Fruit fly (Drosophila melanogaster) whole organism, embryonic: Measurements from ENCODE around the gene CG16734.
A peak's percentile ranks its signal among the peaks of the same experiment; 100 is the strongest.

ENCODE experiments used
- Ada2b ChIP-seq: fragments of 200-800 bp; sonication (Bioruptor generic); IDR thresholded peaks from 2 replicates; pipeline ENCODE4 v1.3.6; 2022; ENCODE audit warnings: missing biosample characterization, missing genetic modification characterization
- Aef1 ChIP-seq: fragments of 200-800 bp; sonication (Bioruptor generic); IDR thresholded peaks from 3 replicates; pipeline ENCODE4 v1.3.6; 2022; ENCODE audit warnings: missing biosample characterization, missing genetic modification characterization
- Blimp-1 ChIP-seq: fragments of 200-800 bp; sonication (Bioruptor generic); optimal IDR thresholded peaks from 3 replicates; lab custom pipeline; 2018; ENCODE audit warnings: missing biosample characterization, missing genetic modification characterization, mild to moderate bottlenecking, moderate library complexity, missing genetic modification reagents
- CG10147 ChIP-seq: fragments of 200-800 bp; sonication (Bioruptor generic); optimal IDR thresholded peaks from 2 replicates; lab custom pipeline; 2019; ENCODE audit warnings: missing biosample characterization, mild to moderate bottlenecking, missing genetic modification characterization, moderate library complexity
- CG11723 ChIP-seq: fragments of 200-800 bp; sonication (Bioruptor generic); optimal IDR thresholded peaks from 2 replicates; lab custom pipeline; 2017; ENCODE audit warnings: missing biosample characterization, mild to moderate bottlenecking, missing genetic modification characterization
- CG12104 ChIP-seq: fragments of 200-800 bp; sonication (Bioruptor generic); optimal IDR thresholded peaks from 3 replicates; lab custom pipeline; 2016; ENCODE audit warnings: missing biosample characterization, missing genetic modification characterization
- CG12236 ChIP-seq: fragments of 200-800 bp; sonication (Bioruptor generic); optimal IDR thresholded peaks from 2 replicates; lab custom pipeline; 2016; ENCODE audit warnings: missing biosample characterization, missing genetic modification characterization
- CG12391 ChIP-seq: fragments of 200-800 bp; sonication (Bioruptor generic); optimal IDR thresholded peaks from 3 replicates; lab custom pipeline; 2018; ENCODE audit warnings: missing biosample characterization, mild to moderate bottlenecking, missing genetic modification characterization, moderate library complexity
- CG14050 ChIP-seq: fragments of 200-800 bp; sonication (Bioruptor generic); IDR thresholded peaks from 3 replicates; pipeline ENCODE4 v1.3.6; 2022; ENCODE audit warnings: missing biosample characterization, missing genetic modification characterization
- CG14441 ChIP-seq: fragments of 200-800 bp; sonication (Bioruptor generic); IDR thresholded peaks from 2 replicates; pipeline ENCODE4 v1.3.6; 2022; ENCODE audit warnings: missing biosample characterization, missing genetic modification characterization
- CG14860 ChIP-seq: fragments of 200-800 bp; sonication (Bioruptor generic); IDR thresholded peaks from 3 replicates; pipeline ENCODE4 v1.3.6; 2022; ENCODE audit warnings: missing biosample characterization, missing genetic modification characterization; ENCODE audit not compliant: partially characterized antibody
- CG15479 ChIP-seq: fragments of 200-800 bp; sonication (Bioruptor generic); optimal IDR thresholded peaks from 3 replicates; lab custom pipeline; 2019; ENCODE audit warnings: missing biosample characterization, mild to moderate bottlenecking, missing genetic modification characterization, moderate library complexity
- CG15514 ChIP-seq: fragments of 200-800 bp; sonication (Bioruptor generic); optimal IDR thresholded peaks from 3 replicates; lab custom pipeline; 2017; ENCODE audit warnings: missing biosample characterization, missing genetic modification characterization, mild to moderate bottlenecking, moderate library complexity, missing genetic modification reagents
- CG17568 ChIP-seq: fragments of 200-800 bp; sonication (Bioruptor generic); optimal IDR thresholded peaks from 2 replicates; lab custom pipeline; 2018; ENCODE audit warnings: missing biosample characterization, mild to moderate bottlenecking, missing genetic modification characterization, moderate library complexity
- CG7786 ChIP-seq: fragments of 200-800 bp; sonication (Bioruptor generic); optimal IDR thresholded peaks from 2 replicates; lab custom pipeline; 2016; ENCODE audit warnings: missing biosample characterization, missing genetic modification characterization
- CG8944 ChIP-seq: fragments of 200-800 bp; sonication (Bioruptor generic); optimal IDR thresholded peaks from 3 replicates; lab custom pipeline; 2016; ENCODE audit warnings: missing biosample characterization, missing genetic modification characterization
- CG9797 ChIP-seq: fragments of 200-800 bp; sonication (Bioruptor generic); optimal IDR thresholded peaks from 3 replicates; lab custom pipeline; 2018; ENCODE audit warnings: missing biosample characterization, mild to moderate bottlenecking, missing genetic modification characterization
- CG9876 ChIP-seq: fragments of 200-800 bp; sonication (Bioruptor generic); optimal IDR thresholded peaks from 2 replicates; lab custom pipeline; 2016; ENCODE audit warnings: missing biosample characterization, missing genetic modification characterization
- D19A ChIP-seq: fragments of 200-800 bp; optimal IDR thresholded peaks from 3 replicates; lab custom pipeline; 2019; ENCODE audit warnings: missing biosample characterization, mild to moderate bottlenecking, missing genetic modification characterization, moderate library complexity
- Dek ChIP-seq: fragments of 200-800 bp; sonication (Bioruptor generic); optimal IDR thresholded peaks from 3 replicates; lab custom pipeline; 2019; ENCODE audit warnings: missing biosample characterization, mild to moderate bottlenecking, missing genetic modification characterization, moderate library complexity
- Drgx ChIP-seq: fragments of 200-800 bp; sonication (Bioruptor generic); IDR thresholded peaks from 2 replicates; pipeline ENCODE4 v1.3.6; 2022; ENCODE audit warnings: missing biosample characterization, missing genetic modification characterization
- Ets65A ChIP-seq: fragments of 200-800 bp; sonication (Bioruptor generic); peaks from one replicate; lab custom pipeline; 2016; ENCODE audit warnings: missing biosample characterization, missing genetic modification characterization
- Ets97D ChIP-seq: fragments of 200-800 bp; sonication (Bioruptor generic); optimal IDR thresholded peaks from 3 replicates; lab custom pipeline; 2016; ENCODE audit warnings: missing biosample characterization, missing genetic modification characterization
- Med ChIP-seq: fragments of 200-800 bp; sonication (Bioruptor generic); peaks from one replicate; lab custom pipeline; 2016; ENCODE audit warnings: missing biosample characterization, missing genetic modification characterization, mild to moderate bottlenecking, inconsistent platforms, moderate library complexity
- Pdp1 ChIP-seq, 2 experiments: fragments of 200-800 bp; sonication (Bioruptor generic); optimal IDR thresholded peaks; 3 replicates each; lab custom pipeline; 2016; ENCODE audit warnings: missing biosample characterization in 2 of 2, missing genetic modification characterization in 2 of 2, mild to moderate bottlenecking in 1 of 2, moderate library complexity in 1 of 2
- Ptx1 ChIP-seq: fragments of 200-800 bp; sonication (Bioruptor generic); IDR thresholded peaks from 2 replicates; pipeline ENCODE4 v1.3.6; 2022; ENCODE audit warnings: missing biosample characterization, missing genetic modification characterization
- YL-1 ChIP-seq: fragments of 200-800 bp; sonication (Bioruptor generic); optimal IDR thresholded peaks from 3 replicates; lab custom pipeline; 2017; ENCODE audit warnings: missing biosample characterization, mild to moderate bottlenecking, missing genetic modification characterization
- bcd ChIP-seq: fragments of 200-800 bp; sonication (Bioruptor generic); optimal IDR thresholded peaks from 2 replicates; lab custom pipeline; 2017; ENCODE audit warnings: missing biosample characterization, mild to moderate bottlenecking, missing genetic modification characterization
- cwo ChIP-seq: fragments of 200-800 bp; sonication (Bioruptor generic); optimal IDR thresholded peaks from 3 replicates; lab custom pipeline; 2017; ENCODE audit warnings: missing biosample characterization, missing genetic modification characterization, mild to moderate bottlenecking, moderate library complexity, missing genetic modification reagents
- dmrt11E ChIP-seq: fragments of 200-800 bp; sonication (Bioruptor generic); optimal IDR thresholded peaks from 3 replicates; lab custom pipeline; 2018; ENCODE audit warnings: missing biosample characterization, mild to moderate bottlenecking, missing genetic modification characterization, moderate library complexity
- jumu ChIP-seq: fragments of 200-800 bp; sonication (Bioruptor generic); optimal IDR thresholded peaks from 3 replicates; lab custom pipeline; 2016; ENCODE audit warnings: missing biosample characterization, missing genetic modification characterization
- kah ChIP-seq: fragments of 200-800 bp; sonication (Bioruptor generic); optimal IDR thresholded peaks from 2 replicates; lab custom pipeline; 2018; ENCODE audit warnings: missing biosample characterization, mild to moderate bottlenecking, missing genetic modification characterization
- kay ChIP-seq: fragments of 200-800 bp; sonication (Bioruptor generic); optimal IDR thresholded peaks from 2 replicates; lab custom pipeline; 2016; ENCODE audit warnings: missing biosample characterization, missing genetic modification characterization
- klu ChIP-seq: fragments of 200-800 bp; sonication (Bioruptor generic); IDR thresholded peaks from 2 replicates; pipeline ENCODE4 v1.3.6; 2022; ENCODE audit warnings: missing biosample characterization, missing genetic modification characterization
- lov ChIP-seq, 2 experiments: fragments of 200-800 bp in 1 of 2; fragments of >200 bp in 1 of 2; sonication (Bioruptor generic) in 1 of 2; IDR thresholded peaks in 1 of 2; optimal IDR thresholded peaks in 1 of 2; 2 replicates in 1 of 2; 3 replicates in 1 of 2; pipeline versions ENCODE4 v1.3.6 to Lab custom; 2017 to 2022; ENCODE audit warnings: missing biosample characterization in 1 of 2, missing genetic modification characterization in 1 of 2
- nom ChIP-seq: fragments of 200-800 bp; sonication (Bioruptor generic); optimal IDR thresholded peaks from 2 replicates; lab custom pipeline; 2017; ENCODE audit warnings: missing biosample characterization, missing genetic modification characterization, mild to moderate bottlenecking, moderate library complexity, missing genetic modification reagents
- odd ChIP-seq: fragments of 200-800 bp; sonication (Bioruptor generic); optimal IDR thresholded peaks from 2 replicates; lab custom pipeline; 2017; ENCODE audit warnings: missing biosample characterization, mild to moderate bottlenecking, missing genetic modification characterization
- pzg ChIP-seq: fragments of 200-800 bp; sonication (Bioruptor generic); optimal IDR thresholded peaks from 3 replicates; lab custom pipeline; 2018; ENCODE audit warnings: missing biosample characterization, mild to moderate bottlenecking, missing genetic modification characterization, moderate library complexity
- ranshi ChIP-seq: fragments of 200-800 bp; sonication (Bioruptor generic); IDR thresholded peaks from 2 replicates; pipeline ENCODE4 v1.3.6; 2022; ENCODE audit warnings: missing biosample characterization, missing genetic modification characterization
- run ChIP-seq: fragments of 200-800 bp; sonication (Bioruptor generic); optimal IDR thresholded peaks from 3 replicates; lab custom pipeline; 2018; ENCODE audit warnings: missing biosample characterization, mild to moderate bottlenecking, missing genetic modification characterization
- sd ChIP-seq: fragments of 200-800 bp; sonication (Bioruptor generic); optimal IDR thresholded peaks from 3 replicates; lab custom pipeline; 2018; ENCODE audit warnings: missing biosample characterization, mild to moderate bottlenecking, missing genetic modification characterization, moderate library complexity
- sens ChIP-seq: fragments of 200-800 bp; sonication (Bioruptor generic); peaks from one replicate; lab custom pipeline; 2016; ENCODE audit warnings: missing biosample characterization, missing genetic modification characterization
- zen ChIP-seq: fragments of 200-800 bp; sonication (Bioruptor generic); optimal IDR thresholded peaks from 3 replicates; lab custom pipeline; 2018; ENCODE audit warnings: missing biosample characterization, mild to moderate bottlenecking, missing genetic modification characterization, moderate library complexity
- zen2 ChIP-seq: fragments of 200-800 bp; sonication (Bioruptor generic); IDR thresholded peaks from 3 replicates; pipeline ENCODE4 v1.3.6; 2022; ENCODE audit warnings: missing biosample characterization, missing genetic modification characterization; ENCODE audit not compliant: partially characterized antibody

Gene CG16734

DNA sequence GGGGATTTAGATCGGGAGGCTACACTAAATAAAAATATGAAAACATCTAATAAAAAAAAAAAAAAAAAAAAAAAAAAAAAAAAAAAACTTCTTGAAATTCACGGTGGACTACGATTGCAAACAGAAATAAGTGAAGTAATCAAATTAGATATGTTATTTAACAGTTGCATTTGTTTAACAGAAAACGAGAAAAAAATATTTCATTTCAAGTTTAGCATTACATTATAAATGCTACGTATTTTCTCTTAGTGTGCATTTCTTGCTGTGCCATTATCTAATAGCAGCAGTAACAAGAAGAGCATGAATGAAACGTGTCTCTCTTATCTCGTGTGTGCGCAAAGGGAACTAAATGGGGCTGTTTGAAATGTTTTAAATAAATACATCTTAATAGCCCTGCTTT, 30.0 kb upstream of the CG16734 start (continued):
- TF ChIP-seq CG15514 (GFP tag; lab: Kevin White, UChicago) (peak; percentile 21), CG11723 (GFP tag; lab: Kevin White, UChicago) (no peak), Ets65A (GFP tag; lab: Kevin White, UChicago) (peak; percentile 91), odd (no peak), CG10147 (GFP tag; lab: Kevin White, UChicago) (peak; percentile 2), Pdp1 (GFP tag; optimal IDR thresholded peaks at IDR 0.05; lab: Kevin White, UChicago) (peak; percentile 64 to 87), Med (GFP tag; lab: Kevin White, UChicago) (peak; percentile 67), zen (peak; percentile 49), run (tag; lab: Kevin White, UChicago) (peak; percentile 23), CG8944 (GFP tag; lab: Kevin White, UChicago) (peak; percentile 25), YL-1 (GFP tag; lab: Kevin White, UChicago) (no peak), CG14860 (GFP tag; lab: Robert Waterston, UW) (no peak), zen2 (GFP tag; lab: Robert Waterston, UW) (no peak), lov (optimal IDR thresholded peaks at IDR 0.05; lab: Kevin White, UChicago) (no peak), lov (GFP tag; IDR thresholded peaks at IDR 0.05; lab: Robert Waterston, UW) (no peak), sens (peak; percentile 94), CG12104 (GFP tag; lab: Kevin White, UChicago) (peak; percentile 65), CG7786 (GFP tag; lab: Kevin White, UChicago) (peak; percentile 42), dmrt11E (tag; lab: Kevin White, UChicago) (peak; percentile 61), Blimp-1 (peak; percentile 80), kay (GFP tag; lab: Kevin White, UChicago) (peak; percentile 47), bcd (peak; percentile 49), CG14050 (peak; percentile 38; the same call in 1 of the 3 replicates), sd (tag; lab: Kevin White, UChicago) (peak; percentile 1), Ets97D (GFP tag; lab: Kevin White, UChicago) (peak; percentile 5), cwo (GFP tag; lab: Kevin White, UChicago) (peak; percentile 74), jumu (GFP tag; lab: Kevin White, UChicago) (peak; percentile 37), D19A (tag; lab: Kevin White, UChicago) (peak; percentile 77), CG14441 (GFP tag; lab: Robert Waterston, UW) (peak; percentile 77), CG17568 (GFP tag; lab: Kevin White, UChicago) (peak; percentile 21), Ptx1 (peak; percentile 89), Ada2b (GFP tag; lab: Robert Waterston, UW) (peak; percentile 51), CG9797 (GFP tag; lab: Kevin White, UChicago) (no peak), Dek (peak; percentile 25), nom (GFP tag; lab: Kevin White, UChicago) (no peak), CG12391 (tag; lab: Kevin White, UChicago) (peak; percentile 54), CG12236 (GFP tag; lab: Kevin White, UChicago) (peak; percentile 31), CG15479 (GFP tag; lab: Kevin White, UChicago) (no peak), pzg (GFP tag; lab: Kevin White, UChicago) (no peak), klu (GFP tag; lab: Robert Waterston, UW) (peak; percentile 42; the same call in 1 of the 2 replicates), CG9876 (GFP tag; lab: Kevin White, UChicago) (no peak), Drgx (GFP tag; lab: Robert Waterston, UW) (peak; percentile 74), Aef1 (GFP tag; lab: Robert Waterston, UW) (peak; percentile 73), kah (GFP tag; lab: Kevin White, UChicago) (peak; percentile 53), ranshi (peak; percentile 65; the same call in 1 of the 2 replicates)
